Fruit fly (Drosophila melanogaster) whole organism, embryonic: Measurements from ENCODE around the gene CG17140.

Experiments used
- Ada2b ChIP-seq: fragments of 200-800 bp; sonication (Bioruptor generic); IDR thresholded peaks from 2 replicates; pipeline ENCODE4 v1.3.6; 2022; ENCODE audit warnings: missing biosample characterization, missing genetic modification characterization
- C15 ChIP-seq: fragments of 200-800 bp; sonication (Bioruptor generic); IDR thresholded peaks from 3 replicates; pipeline ENCODE4 v1.3.6; 2022; ENCODE audit warnings: missing biosample characterization, missing genetic modification characterization
- CG10274 ChIP-seq: fragments of 200-800 bp; sonication (Bioruptor generic); optimal IDR thresholded peaks from 3 replicates; lab custom pipeline; 2017; ENCODE audit warnings: missing biosample characterization, mild to moderate bottlenecking, missing genetic modification characterization
- CG11504 ChIP-seq: fragments of 200-800 bp; sonication (Bioruptor generic); optimal IDR thresholded peaks from 3 replicates; lab custom pipeline; 2019; ENCODE audit warnings: missing biosample characterization, mild to moderate bottlenecking, missing genetic modification characterization, moderate library complexity
- CG12219 ChIP-seq: fragments of 200-800 bp; sonication (Bioruptor generic); optimal IDR thresholded peaks from 3 replicates; lab custom pipeline; 2018; ENCODE audit warnings: missing biosample characterization, mild to moderate bottlenecking, missing genetic modification characterization
- CG13624 ChIP-seq: fragments of 200-800 bp; sonication (Bioruptor generic); optimal IDR thresholded peaks from 2 replicates; lab custom pipeline; 2016; ENCODE audit warnings: missing biosample characterization, missing genetic modification characterization
- CG1529 ChIP-seq: fragments of 200-800 bp; sonication (Bioruptor generic); optimal IDR thresholded peaks from 3 replicates; lab custom pipeline; 2018; ENCODE audit warnings: missing biosample characterization, missing genetic modification characterization
- CG15696 ChIP-seq: fragments of 200-800 bp; sonication (Bioruptor generic); optimal IDR thresholded peaks from 2 replicates; lab custom pipeline; 2019; ENCODE audit warnings: missing biosample characterization, mild to moderate bottlenecking, missing genetic modification characterization, moderate library complexity
- CG17568 ChIP-seq: fragments of 200-800 bp; sonication (Bioruptor generic); optimal IDR thresholded peaks from 2 replicates; lab custom pipeline; 2018; ENCODE audit warnings: missing biosample characterization, mild to moderate bottlenecking, missing genetic modification characterization, moderate library complexity
- CG2678 ChIP-seq: fragments of 200-800 bp; sonication (Bioruptor generic); optimal IDR thresholded peaks from 3 replicates; lab custom pipeline; 2019; ENCODE audit warnings: missing biosample characterization, mild to moderate bottlenecking, missing genetic modification characterization, moderate library complexity
- CG32532 ChIP-seq: fragments of 200-800 bp; sonication (Bioruptor generic); IDR thresholded peaks from 2 replicates; pipeline ENCODE4 v1.3.6; 2022; ENCODE audit warnings: missing biosample characterization, missing genetic modification characterization
- CG34224 ChIP-seq: fragments of 200-800 bp; sonication (Bioruptor generic); IDR thresholded peaks from 3 replicates; pipeline ENCODE4 v1.3.6; 2022; ENCODE audit warnings: missing biosample characterization, missing genetic modification characterization; ENCODE audit not compliant: partially characterized antibody
- CG34376 ChIP-seq: fragments of 200-800 bp; sonication (Bioruptor generic); optimal IDR thresholded peaks from 2 replicates; lab custom pipeline; 2018; ENCODE audit warnings: missing biosample characterization, mild to moderate bottlenecking, missing genetic modification characterization
- CG4360 ChIP-seq: fragments of 200-800 bp; sonication (Bioruptor generic); IDR thresholded peaks from 2 replicates; pipeline ENCODE4 v1.3.6; 2022; ENCODE audit warnings: missing biosample characterization, missing genetic modification characterization
- CG4617 ChIP-seq: fragments of 200-800 bp; sonication (Bioruptor generic); optimal IDR thresholded peaks from 3 replicates; lab custom pipeline; 2016; ENCODE audit warnings: missing biosample characterization, missing genetic modification characterization, borderline replicate concordance
- CG7271 ChIP-seq: fragments of 200-800 bp; sonication (Bioruptor generic); optimal IDR thresholded peaks from 2 replicates; lab custom pipeline; 2018; ENCODE audit warnings: missing biosample characterization, mild to moderate bottlenecking, missing genetic modification characterization, moderate library complexity
- CG7745 ChIP-seq: fragments of 200-800 bp; sonication (Bioruptor generic); optimal IDR thresholded peaks from 2 replicates; lab custom pipeline; 2018; ENCODE audit warnings: missing biosample characterization, mild to moderate bottlenecking, missing genetic modification characterization, moderate library complexity
- CG7963 ChIP-seq: fragments of 200-800 bp; sonication (Bioruptor generic); IDR thresholded peaks from 3 replicates; pipeline ENCODE4 v1.3.6; 2022; ENCODE audit warnings: missing biosample characterization, missing genetic modification characterization; ENCODE audit not compliant: partially characterized antibody
- CG8924 ChIP-seq: fragments of 200-800 bp; optimal IDR thresholded peaks from 3 replicates; lab custom pipeline; 2019; ENCODE audit warnings: missing biosample characterization, mild to moderate bottlenecking, missing genetic modification characterization, moderate library complexity
- CG9817 ChIP-seq: fragments of 200-800 bp; sonication (Bioruptor generic); optimal IDR thresholded peaks from 2 replicates; lab custom pipeline; 2018; ENCODE audit warnings: missing biosample characterization, mild to moderate bottlenecking, missing genetic modification characterization, moderate library complexity
- CG9932 ChIP-seq: fragments of 200-800 bp; sonication (Bioruptor generic); IDR thresholded peaks from 2 replicates; pipeline ENCODE4 v1.3.6; 2022; ENCODE audit warnings: missing biosample characterization, missing genetic modification characterization
- Camta ChIP-seq: fragments of 200-800 bp; sonication (Bioruptor generic); optimal IDR thresholded peaks from 2 replicates; lab custom pipeline; 2016; ENCODE audit warnings: missing biosample characterization, missing genetic modification characterization
- Gsc ChIP-seq: fragments of 200-800 bp; sonication (Bioruptor generic); IDR thresholded peaks from 2 replicates; pipeline ENCODE4 v1.3.6; 2022; ENCODE audit warnings: missing biosample characterization, missing genetic modification characterization
- MTF-1 ChIP-seq: fragments of 200-800 bp; sonication (Bioruptor generic); optimal IDR thresholded peaks from 2 replicates; lab custom pipeline; 2018; ENCODE audit warnings: missing biosample characterization, mild to moderate bottlenecking, missing genetic modification characterization, borderline replicate concordance
- Neu2 ChIP-seq: fragments of 200-800 bp; sonication (Bioruptor generic); optimal IDR thresholded peaks from 3 replicates; lab custom pipeline; 2016; ENCODE audit warnings: missing biosample characterization, missing genetic modification characterization, borderline replicate concordance
- Nf-YC ChIP-seq: fragments of 200-800 bp; optimal IDR thresholded peaks from 3 replicates; lab custom pipeline; 2019; ENCODE audit warnings: missing biosample characterization, mild to moderate bottlenecking, missing genetic modification characterization, moderate library complexity
- Pdp1 ChIP-seq, 2 experiments: fragments of 200-800 bp; sonication (Bioruptor generic); optimal IDR thresholded peaks; 3 replicates each; lab custom pipeline; 2016; ENCODE audit warnings: missing biosample characterization in 2 of 2, missing genetic modification characterization in 2 of 2, mild to moderate bottlenecking in 1 of 2, moderate library complexity in 1 of 2
- Poxn ChIP-seq: fragments of 200-800 bp; sonication (Bioruptor generic); IDR thresholded peaks from 2 replicates; pipeline ENCODE4 v1.3.6; 2022; ENCODE audit warnings: missing biosample characterization, missing genetic modification characterization
- Rfx ChIP-seq: fragments of 200-800 bp; sonication (Bioruptor generic); IDR thresholded peaks from 2 replicates; pipeline ENCODE4 v1.3.6; 2022; ENCODE audit warnings: missing biosample characterization, missing genetic modification characterization
- Side ChIP-seq: fragments of 200-800 bp; sonication (Bioruptor generic); optimal IDR thresholded peaks from 2 replicates; lab custom pipeline; 2016; ENCODE audit warnings: missing biosample characterization, missing genetic modification characterization
- Ssrp ChIP-seq: fragments of 200-800 bp; sonication (Bioruptor generic); optimal IDR thresholded peaks from 2 replicates; lab custom pipeline; 2018; ENCODE audit warnings: missing biosample characterization, mild to moderate bottlenecking, missing genetic modification characterization, moderate library complexity
- Tbp ChIP-seq: fragments of >200 bp; optimal IDR thresholded peaks from 2 replicates; lab custom pipeline; 2018; ENCODE audit warnings: missing biosample characterization, missing genetic modification characterization
- ara ChIP-seq: fragments of 200-800 bp; sonication (Bioruptor generic); IDR thresholded peaks from 2 replicates; pipeline ENCODE4 v1.3.6; 2022; ENCODE audit warnings: missing biosample characterization, missing genetic modification characterization
- fd102C ChIP-seq: fragments of 200-800 bp; sonication (Bioruptor generic); optimal IDR thresholded peaks from 2 replicates; lab custom pipeline; 2018; ENCODE audit warnings: missing biosample characterization, mild to moderate bottlenecking, missing genetic modification characterization, moderate library complexity
- fu2 ChIP-seq: fragments of 200-800 bp; sonication (Bioruptor generic); optimal IDR thresholded peaks from 2 replicates; lab custom pipeline; 2016; ENCODE audit warnings: missing biosample characterization, missing genetic modification characterization
- ham ChIP-seq: fragments of 200-800 bp; sonication (Bioruptor generic); IDR thresholded peaks from 2 replicates; pipeline ENCODE4 v1.3.6; 2022; ENCODE audit warnings: missing biosample characterization, missing genetic modification characterization
- knrl ChIP-seq: fragments of 200-800 bp; sonication (Bioruptor generic); IDR thresholded peaks from 3 replicates; pipeline ENCODE4 v1.3.6; 2022; ENCODE audit warnings: missing biosample characterization, missing genetic modification characterization; ENCODE audit not compliant: partially characterized antibody
- nerfin-2 ChIP-seq: fragments of 200-800 bp; sonication (Bioruptor generic); IDR thresholded peaks from 2 replicates; pipeline ENCODE4 v1.3.6; 2022; ENCODE audit warnings: missing biosample characterization, missing genetic modification characterization; ENCODE audit not compliant: partially characterized antibody
- nmo ChIP-seq: fragments of 200-800 bp; sonication (Bioruptor generic); optimal IDR thresholded peaks from 2 replicates; lab custom pipeline; 2018; ENCODE audit warnings: missing biosample characterization, mild to moderate bottlenecking, missing genetic modification characterization, moderate library complexity
- ranshi ChIP-seq: fragments of 200-800 bp; sonication (Bioruptor generic); IDR thresholded peaks from 2 replicates; pipeline ENCODE4 v1.3.6; 2022; ENCODE audit warnings: missing biosample characterization, missing genetic modification characterization
- run ChIP-seq: fragments of 200-800 bp; sonication (Bioruptor generic); optimal IDR thresholded peaks from 3 replicates; lab custom pipeline; 2018; ENCODE audit warnings: missing biosample characterization, mild to moderate bottlenecking, missing genetic modification characterization
- sc ChIP-seq, 3 experiments: fragments of >200 bp in 2 of 3; fragments of 200-800 bp in 1 of 3; sonication (Bioruptor generic) in 1 of 3; optimal IDR thresholded peaks; 2 replicates in 2 of 3; 3 replicates in 1 of 3; lab custom pipeline; 2017; ENCODE audit warnings: mild to moderate bottlenecking in 1 of 3, missing biosample characterization in 1 of 3, missing genetic modification characterization in 1 of 3, missing genetic modification reagents in 1 of 3
- sens ChIP-seq: fragments of 200-800 bp; sonication (Bioruptor generic); peaks from one replicate; lab custom pipeline; 2016; ENCODE audit warnings: missing biosample characterization, missing genetic modification characterization
- sisA ChIP-seq: fragments of 200-800 bp; sonication (Bioruptor generic); IDR thresholded peaks from 2 replicates; pipeline ENCODE4 v1.3.6; 2022; ENCODE audit warnings: missing biosample characterization, missing genetic modification characterization
- slbo ChIP-seq: fragments of 200-800 bp; sonication (Bioruptor generic); IDR thresholded peaks from 2 replicates; pipeline ENCODE4 v1.3.6; 2022; ENCODE audit warnings: missing biosample characterization, missing genetic modification characterization
- tll ChIP-seq, 2 experiments: fragments of 200-800 bp in 1 of 2; fragments of >200 bp in 1 of 2; sonication (Bioruptor generic) in 1 of 2; optimal IDR thresholded peaks; 2 replicates each; lab custom pipeline; 2017 to 2019; ENCODE audit warnings: missing biosample characterization in 2 of 2, missing genetic modification characterization in 2 of 2, mild to moderate bottlenecking in 1 of 2, moderate library complexity in 1 of 2
- unc-4 ChIP-seq: fragments of 200-800 bp; sonication (Bioruptor generic); IDR thresholded peaks from 2 replicates; pipeline ENCODE4 v1.3.6; 2022; ENCODE audit warnings: missing biosample characterization, missing genetic modification characterization; ENCODE audit not compliant: partially characterized antibody
- unpg ChIP-seq: fragments of 200-800 bp; sonication (Bioruptor generic); optimal IDR thresholded peaks from 3 replicates; lab custom pipeline; 2018; ENCODE audit warnings: missing biosample characterization, mild to moderate bottlenecking, missing genetic modification characterization, moderate library complexity
- vvl ChIP-seq: fragments of 200-800 bp; sonication (Bioruptor generic); IDR thresholded peaks from 2 replicates; pipeline ENCODE4 v1.3.6; 2022; ENCODE audit warnings: missing biosample characterization, missing genetic modification characterization

The CG17140 gene

dm6 chr2L:10856328-10856942 is 11.0 kb upstream of the CG17140 start, which contains the start of gene Dnz1 (continued):
- TF ChIP-seq knrl, result no peak
- TF ChIP-seq unc-4, result no peak
- TF ChIP-seq slbo (GFP tag; lab: Robert Waterston, UW), result peak; percentile 92
- peak; percentile 28 for TF ChIP-seq CG9817
- TF ChIP-seq nerfin-2 (GFP tag; lab: Robert Waterston, UW), result no peak
- peak; percentile 21; the same call in 1 of the 2 replicates for TF ChIP-seq sisA (GFP tag; lab: Robert Waterston, UW)
- peak; percentile 88 for TF ChIP-seq Rfx (GFP tag; lab: Robert Waterston, UW)
- no peak for TF ChIP-seq CG7745 (tag; lab: Kevin White, UChicago)
- no peak for TF ChIP-seq ranshi
- TF ChIP-seq CG9932, result peak; percentile 92
- peak; percentile 56 for TF ChIP-seq nmo (GFP tag; lab: Kevin White, UChicago)
- no peak for TF ChIP-seq Ssrp (tag; lab: Kevin White, UChicago)
- TF ChIP-seq MTF-1 (GFP tag; lab: Kevin White, UChicago), result no peak
- TF ChIP-seq sc (optimal IDR thresholded peaks at IDR 0.05; lab: Kevin White, UChicago), result no peak
- TF ChIP-seq sc (GFP tag; optimal IDR thresholded peaks at IDR 0.05; lab: Kevin White, UChicago), result no peak
- no peak for TF ChIP-seq Gsc (GFP tag; lab: Robert Waterston, UW)
- no peak for TF ChIP-seq CG34376 (GFP tag; lab: Kevin White, UChicago)
- peak; percentile 49 for TF ChIP-seq Ada2b
- TF ChIP-seq tll (GFP tag; optimal IDR thresholded peaks at IDR 0.05; lab: Kevin White, UChicago), result no peak
- TF ChIP-seq Neu2, result no peak
- TF ChIP-seq CG2678 (tag; lab: Kevin White, UChicago), result peak; percentile 68
- no peak for TF ChIP-seq run (tag; lab: Kevin White, UChicago)
- peak; percentile 34 for TF ChIP-seq CG15696 (tag; lab: Kevin White, UChicago)
- TF ChIP-seq C15 (GFP tag; lab: Robert Waterston, UW), result no peak
- TF ChIP-seq CG4360 (GFP tag; lab: Robert Waterston, UW), result no peak
- TF ChIP-seq vvl, result peak; percentile 86
- TF ChIP-seq Camta (GFP tag; lab: Kevin White, UChicago), result peak; percentile 3
- no peak for TF ChIP-seq ara (GFP tag; lab: Robert Waterston, UW)
- TF ChIP-seq CG13624 (GFP tag; lab: Kevin White, UChicago), result no peak
- TF ChIP-seq Tbp, result no peak
- TF ChIP-seq CG1529 (GFP tag; lab: Kevin White, UChicago), result no peak
- peak; percentile 48 for TF ChIP-seq Nf-YC (tag; lab: Kevin White, UChicago)
- peak; percentile 39 for TF ChIP-seq CG4617 (GFP tag; lab: Kevin White, UChicago)
- TF ChIP-seq CG7963 (GFP tag; lab: Robert Waterston, UW), result no peak
- peak; percentile 39 for TF ChIP-seq unpg (GFP tag; lab: Kevin White, UChicago)
- TF ChIP-seq sens (GFP tag; lab: Kevin White, UChicago), result peak; percentile 83
- TF ChIP-seq CG7271 (tag; lab: Kevin White, UChicago), result no peak
- peak; percentile 58 for TF ChIP-seq CG11504
- TF ChIP-seq fu2 (GFP tag; lab: Kevin White, UChicago), result peak; percentile 28
- peak; percentile 42 for TF ChIP-seq Side (GFP tag; lab: Kevin White, UChicago)
- no peak for TF ChIP-seq CG12219 (GFP tag; lab: Kevin White, UChicago)
- no peak for TF ChIP-seq ham (GFP tag; lab: Robert Waterston, UW)
- peak; percentile 74 for TF ChIP-seq CG32532 (GFP tag; lab: Robert Waterston, UW)
- TF ChIP-seq CG8924 (tag; lab: Kevin White, UChicago), result peak; percentile 35
- TF ChIP-seq CG34224, result no peak
- TF ChIP-seq CG10274 (GFP tag; lab: Kevin White, UChicago), result no peak
- no peak for TF ChIP-seq CG17568 (GFP tag; lab: Kevin White, UChicago)
- no peak for TF ChIP-seq Poxn
- TF ChIP-seq Pdp1 (GFP tag; optimal IDR thresholded peaks at IDR 0.05; lab: Kevin White, UChicago), result peak; percentile 17 to 40
- no peak for TF ChIP-seq fd102C
